Fruit fly (Drosophila melanogaster) whole organism, wandering third instar larva: ENCODE results near the gene Flacc.

ENCODE experiments used
- CrebA ChIP-seq: fragments of 200-800 bp; sonication (Bioruptor generic); optimal IDR thresholded peaks from 2 replicates; lab custom pipeline; 2016; ENCODE audit warnings: missing biosample characterization, mild to moderate bottlenecking, missing genetic modification characterization, borderline replicate concordance
- Dfd ChIP-seq: fragments of >200 bp; optimal IDR thresholded peaks from 2 replicates; lab custom pipeline; 2017; ENCODE audit warnings: missing biosample characterization, missing genetic modification characterization
- Hr83 ChIP-seq: fragments of 200-300 bp; sonication (Bioruptor generic); optimal IDR thresholded peaks from 2 replicates; lab custom pipeline; 2016; ENCODE audit warnings: missing biosample characterization, mild to moderate bottlenecking, missing genetic modification characterization, moderate library complexity; ENCODE audit not compliant: poor library complexity, severe bottlenecking
- Jra ChIP-seq: sonication (Bioruptor generic); optimal IDR thresholded peaks from 2 replicates; lab custom pipeline; 2016; ENCODE audit warnings: missing biosample characterization, missing genetic modification characterization
- OdsH ChIP-seq: fragments of 200-800 bp; sonication (Bioruptor generic); optimal IDR thresholded peaks from 2 replicates; lab custom pipeline; 2016; ENCODE audit warnings: missing biosample characterization, mild to moderate bottlenecking, missing genetic modification characterization
- Sp1 ChIP-seq: fragments of 200-800 bp; sonication (Bioruptor generic); optimal IDR thresholded peaks from 3 replicates; lab custom pipeline; 2019; ENCODE audit warnings: missing biosample characterization, mild to moderate bottlenecking, missing genetic modification characterization, moderate library complexity
- br ChIP-seq: fragments of 200-800 bp; sonication (Bioruptor generic); optimal IDR thresholded peaks from 2 replicates; lab custom pipeline; 2016; ENCODE audit warnings: missing biosample characterization, missing genetic modification characterization
- dsf ChIP-seq: sonication (Bioruptor generic); optimal IDR thresholded peaks from 2 replicates; lab custom pipeline; 2016; ENCODE audit warnings: missing biosample characterization, missing genetic modification characterization, borderline replicate concordance
- foxo ChIP-seq, 2 experiments: fragments of 200-800 bp; sonication (Bioruptor generic); optimal IDR thresholded peaks; 2 replicates in 1 of 2; 3 replicates in 1 of 2; lab custom pipeline; 2016 to 2017; ENCODE audit warnings: missing biosample characterization in 2 of 2, missing genetic modification characterization in 2 of 2
- lola ChIP-seq: fragments of >200 bp; optimal IDR thresholded peaks from 2 replicates; lab custom pipeline; 2017; ENCODE audit warnings: missing biosample characterization, missing genetic modification characterization
- pan ChIP-seq: fragments of >200 bp; optimal IDR thresholded peaks from 2 replicates; lab custom pipeline; 2017
- psq ChIP-seq: fragments of 200-800 bp; sonication (Bioruptor generic); optimal IDR thresholded peaks from 3 replicates; lab custom pipeline; 2017; ENCODE audit warnings: missing biosample characterization, mild to moderate bottlenecking, missing genetic modification characterization, moderate library complexity

DNA sequence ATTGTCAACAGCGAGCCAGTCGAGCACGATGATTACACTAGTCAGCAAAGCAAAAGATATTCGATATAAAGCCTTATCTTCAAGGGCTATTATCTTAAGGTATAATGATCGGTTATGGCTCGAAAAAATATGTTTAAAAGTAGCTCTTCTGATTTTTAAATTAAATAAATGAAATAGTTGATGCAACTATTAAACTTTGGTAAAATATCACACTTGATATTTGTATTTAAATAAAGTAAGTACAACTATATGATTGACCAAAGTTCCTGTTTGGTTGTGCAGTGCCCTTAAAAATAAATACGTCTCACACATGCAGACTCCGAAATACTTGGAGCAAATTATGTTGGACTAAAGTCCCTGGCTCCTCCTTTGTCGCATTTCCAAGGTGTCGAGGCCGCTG lies 4.5 kb upstream of the Flacc start:
- TF ChIP-seq psq (GFP tag; lab: Kevin White, UChicago), result no peak
- no peak for TF ChIP-seq CrebA
- no peak for TF ChIP-seq br (GFP tag; lab: Kevin White, UChicago)
- TF ChIP-seq dsf (GFP tag; lab: Kevin White, UChicago), result no peak
- no peak for TF ChIP-seq Dfd (GFP tag; lab: Kevin White, UChicago)
- no peak for TF ChIP-seq Sp1 (GFP tag; lab: Kevin White, UChicago)
- no peak for TF ChIP-seq pan
- no peak for TF ChIP-seq Jra (GFP tag; lab: Kevin White, UChicago)
- no peak for TF ChIP-seq Hr83 (GFP tag; lab: Kevin White, UChicago)
- TF ChIP-seq lola (GFP tag; lab: Kevin White, UChicago), result no peak
- TF ChIP-seq OdsH, result no peak
- no peak for TF ChIP-seq foxo (GFP tag; optimal IDR thresholded peaks at IDR 0.05; lab: Kevin White, UChicago)
